Worm (Caenorhabditis elegans) whole organism, late embryonic: ENCODE data around the gene T26H5.9.

Source experiments
- ceh-18 ChIP-seq: sonication (generic microtip); optimal IDR thresholded peaks from 2 replicates; lab custom pipeline; 2016; ENCODE audit warnings: missing genetic modification characterization, missing compliant biosample characterization
- fkh-10 ChIP-seq: fragments of 150-350 bp; optimal IDR thresholded peaks from 2 replicates; lab custom pipeline; 2014; ENCODE audit warnings: missing biosample characterization, missing genetic modification reagents, missing genetic modification characterization
- hlh-30 ChIP-seq: sonication (generic microtip); optimal IDR thresholded peaks from 2 replicates; lab custom pipeline; 2017; ENCODE audit warnings: antibody characterized with exemption, missing genetic modification characterization, missing compliant biosample characterization; ENCODE audit not compliant: insufficient read depth
- hlh-6 ChIP-seq: sonication (generic microtip); optimal IDR thresholded peaks from 2 replicates; lab custom pipeline; 2016; ENCODE audit warnings: missing genotype, missing genetic modification characterization, missing compliant biosample characterization

DNA sequence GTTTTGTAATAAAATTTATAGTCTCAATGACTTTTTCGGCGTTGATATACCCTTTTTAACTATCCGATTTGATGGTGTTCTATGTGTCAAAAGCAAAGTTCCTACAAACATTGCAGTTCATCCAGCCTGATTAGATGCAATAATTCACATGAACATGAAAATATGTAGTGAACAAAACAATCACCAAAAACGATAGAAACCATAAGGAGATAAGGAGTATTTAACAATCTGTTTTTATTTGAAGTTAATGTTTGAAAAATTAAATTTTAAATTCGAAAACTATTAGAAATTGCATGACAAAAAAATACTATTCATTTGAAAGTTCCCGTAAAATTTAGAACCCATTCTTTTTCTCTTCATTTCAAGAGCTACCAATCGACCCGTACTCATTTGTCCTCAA is 17.8 kb upstream of the T26H5.9 start, which contains the start of gene fbxa-209:
- TF ChIP-seq fkh-10 (GFP tag; lab: Kevin White, UChicago) (no peak), hlh-30 (tag; lab: Kevin White, UChicago) (no peak), hlh-6 (tag; lab: Kevin White, UChicago) (no peak), ceh-18 (tag; lab: Kevin White, UChicago) (no peak)
